Worm (Caenorhabditis elegans): Measurements from ENCODE around the gene aat-7.

ce11 chrII:1376795-1377194 lies 9.9 kb upstream of the aat-7 start:
- TF ChIP-seq ceh-32 (tag; optimal IDR thresholded peaks at IDR 0.05; ENCODE audit: poor library complexity) (no peak), Y48G9A.11 (GFP tag; IDR thresholded peaks at IDR 0.05) (peak; percentile 97), unc-39 (tag; optimal IDR thresholded peaks at IDR 0.05) (no peak), zag-1 (tag; optimal IDR thresholded peaks at IDR 0.05) (no peak), ZK337.2 (GFP tag; IDR thresholded peaks at IDR 0.05) (no peak), unc-62 (GFP tag; optimal IDR thresholded peaks at IDR 0.05 in 1 of 2) (no peak), unc-62 (tag; optimal IDR thresholded peaks at IDR 0.05) (no peak), skn-1 (tag; optimal IDR thresholded peaks at IDR 0.05) (no peak), lin-13 (GFP tag; optimal IDR thresholded peaks at IDR 0.05) (no peak), zfp-3 (GFP tag; conservative IDR thresholded peaks at IDR 0.05) (no peak), dpl-1 (GFP tag; optimal IDR thresholded peaks at IDR 0.05) (no peak), lim-7 (GFP tag; IDR thresholded peaks at IDR 0.05) (no peak), ceh-82 (tag; optimal IDR thresholded peaks at IDR 0.05) (no peak), hlh-30 (tag; optimal IDR thresholded peaks at IDR 0.05; ENCODE audit: insufficient read depth) (no peak)
